Fruit fly (Drosophila melanogaster): ENCODE measurements around the gene ko.

Gene ko

DNA sequence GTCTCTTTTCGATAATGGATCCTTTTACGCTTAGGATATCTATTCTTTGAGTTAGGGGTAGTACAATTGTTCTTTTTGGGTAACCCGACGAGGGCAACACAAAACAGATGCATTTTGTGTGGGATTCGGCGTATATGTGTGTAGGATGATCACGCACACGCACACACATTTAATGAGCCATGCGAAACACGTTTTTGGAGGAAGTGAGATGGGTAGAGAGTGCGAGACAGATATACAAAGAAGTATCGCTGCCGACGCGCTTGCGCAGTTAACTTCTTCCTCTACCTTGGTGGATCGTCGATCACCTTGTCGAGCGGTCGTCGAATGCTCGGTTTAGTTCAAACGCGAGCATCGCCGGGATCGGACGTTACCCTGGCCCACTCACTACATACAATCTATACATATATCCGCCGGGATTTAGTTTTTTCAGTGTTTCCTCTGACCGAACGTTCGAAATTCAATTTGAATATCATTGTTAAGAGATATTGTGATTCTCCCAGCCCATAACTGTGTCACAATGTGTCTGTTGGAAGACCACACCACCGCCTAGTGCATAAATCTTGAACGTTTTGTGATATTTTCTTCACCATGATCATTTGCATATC, 63.3 kb downstream of the ko start (continued):
- TF ChIP-seq rib (GFP tag; IDR thresholded peaks at IDR 0.05) (peak; percentile 49; the same call in 1 of the 2 replicates), CG18619 (GFP tag; optimal IDR thresholded peaks at IDR 0.05) (no peak), sr (GFP tag; IDR thresholded peaks at IDR 0.05) (peak; percentile 69; the same call in 2 of the 3 replicates), gcm2 (GFP tag; optimal IDR thresholded peaks at IDR 0.05) (no peak), bbx (GFP tag; IDR thresholded peaks at IDR 0.05; ENCODE audit: partially characterized antibody) (peak; percentile 43; the same call in 1 of the 2 replicates), D (optimal IDR thresholded peaks at IDR 0.05) (peak; percentile 97), D (GFP tag; optimal IDR thresholded peaks at IDR 0.05) (peak; percentile 40), Hr51 (GFP tag; optimal IDR thresholded peaks at IDR 0.05) (no peak), insv (GFP tag; optimal IDR thresholded peaks at IDR 0.05) (peak in 1 of 2 experiments; percentile 1), ERR (GFP tag; optimal IDR thresholded peaks at IDR 0.05) (no peak), ci (GFP tag; IDR thresholded peaks at IDR 0.05) (0 out of 3 replicates have a peak, but pooled peaks have one; percentile 29), chinmo (GFP tag; IDR thresholded peaks at IDR 0.05; ENCODE audit: partially characterized antibody) (0 out of 4 replicates have a peak, but pooled peaks have one; percentile 75), ind (GFP tag; optimal IDR thresholded peaks at IDR 0.05) (no peak), da (GFP tag; optimal IDR thresholded peaks at IDR 0.05) (no peak), CG7745 (tag; optimal IDR thresholded peaks at IDR 0.05) (peak; percentile 38), vvl (GFP tag; IDR thresholded peaks at IDR 0.05) (peak; percentile 54; the same call in 1 of the 2 replicates), eve (GFP tag; optimal IDR thresholded peaks at IDR 0.05) (no peak), fd96Cb (tag; optimal IDR thresholded peaks at IDR 0.05) (no peak), cg (GFP tag; optimal IDR thresholded peaks at IDR 0.05) (peak; percentile 85), Elba2 (GFP tag; optimal IDR thresholded peaks at IDR 0.05) (peak; percentile 46), twi (tag; optimal IDR thresholded peaks at IDR 0.05) (peak; percentile 96), lov (optimal IDR thresholded peaks at IDR 0.05) (no peak), lov (GFP tag; IDR thresholded peaks at IDR 0.05) (0 out of 3 replicates have a peak, but pooled peaks have one; percentile 36), CG8924 (tag; optimal IDR thresholded peaks at IDR 0.05) (peak; percentile 42), CG6791 (GFP tag; IDR thresholded peaks at IDR 0.05; ENCODE audit: partially characterized antibody) (peak; percentile 64; the same call in 1 of the 3 replicates), CG4617 (GFP tag; optimal IDR thresholded peaks at IDR 0.05; ENCODE audit: borderline replicate concordance) (no peak), CG13296 (GFP tag; optimal IDR thresholded peaks at IDR 0.05) (no peak), Deaf1 (tag; optimal IDR thresholded peaks at IDR 0.05) (peak; percentile 85), zf30C (GFP tag; optimal IDR thresholded peaks at IDR 0.05) (peak; percentile 42), nom (GFP tag; optimal IDR thresholded peaks at IDR 0.05) (peak; percentile 66), hth (optimal IDR thresholded peaks at IDR 0.05) (no peak), ftz-f1 (GFP tag; optimal IDR thresholded peaks at IDR 0.05) (peak; percentile 17)

DNA sequence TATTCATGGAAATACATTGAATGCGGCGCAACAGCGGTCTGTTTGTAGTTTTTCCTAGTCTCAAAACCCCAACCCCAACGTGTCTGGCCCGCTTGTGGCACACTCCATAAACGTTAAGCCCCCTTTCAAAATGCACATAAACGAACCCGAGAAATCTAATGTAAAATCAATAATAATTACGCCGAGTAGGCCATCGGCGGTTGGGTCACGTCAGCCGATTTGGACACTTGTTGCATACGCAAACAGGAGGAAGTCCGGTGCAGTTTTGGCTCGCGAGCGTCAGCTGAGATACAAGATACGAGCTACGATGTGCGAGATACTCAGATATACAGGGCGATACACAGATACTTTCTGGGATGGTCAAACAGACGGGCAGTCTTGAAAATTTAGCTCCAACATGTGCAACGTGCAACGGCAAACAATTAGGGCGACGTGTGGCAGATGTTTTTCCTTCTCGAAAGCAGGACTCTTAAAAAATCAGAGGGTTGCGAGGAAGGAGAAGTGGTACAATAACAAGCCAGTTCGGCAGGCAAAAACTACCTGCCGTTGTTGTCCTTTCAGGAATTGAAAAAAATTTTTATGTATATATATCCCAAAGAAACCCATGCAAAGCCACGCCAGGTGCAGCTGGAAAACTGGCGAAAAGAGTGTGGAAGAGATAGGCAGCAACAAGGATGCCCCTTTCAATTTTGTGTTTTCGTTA, 64.6 kb downstream of the ko start:
- TF ChIP-seq Trl (optimal IDR thresholded peaks at IDR 0.05) (no peak), Trl (GFP tag; optimal IDR thresholded peaks at IDR 0.05) (no peak), CG10979 (tag; optimal IDR thresholded peaks at IDR 0.05) (no peak), sens (GFP tag) (peak; percentile 56), kni (GFP tag; optimal IDR thresholded peaks at IDR 0.05) (peak; percentile 87), fd96Cb (tag; optimal IDR thresholded peaks at IDR 0.05) (no peak), ac (GFP tag; optimal IDR thresholded peaks at IDR 0.05) (peak; percentile 88), Sox102F (GFP tag; optimal IDR thresholded peaks at IDR 0.05) (no peak), gcm2 (GFP tag; optimal IDR thresholded peaks at IDR 0.05) (no peak), CG30403 (GFP tag; optimal IDR thresholded peaks at IDR 0.05) (no peak), Oaz (GFP tag; IDR thresholded peaks at IDR 0.05) (no peak), CG3995 (GFP tag; optimal IDR thresholded peaks at IDR 0.05) (no peak), Ets97D (GFP tag; optimal IDR thresholded peaks at IDR 0.05) (no peak), salm (tag; optimal IDR thresholded peaks at IDR 0.05) (no peak), peb (GFP tag; IDR thresholded peaks at IDR 0.05) (no peak), Vsx1 (GFP tag; optimal IDR thresholded peaks at IDR 0.05) (no peak), Tbp (GFP tag; optimal IDR thresholded peaks at IDR 0.05) (no peak), dmrt11E (tag; optimal IDR thresholded peaks at IDR 0.05) (no peak), vvl (GFP tag; IDR thresholded peaks at IDR 0.05) (peak; percentile 61; the same call in 1 of the 2 replicates), Camta (GFP tag; optimal IDR thresholded peaks at IDR 0.05) (no peak), dimm (GFP tag; IDR thresholded peaks at IDR 0.05) (no peak)
